Worm (Caenorhabditis elegans) whole organism, midembryonic: Measurements from ENCODE around the gene Y62H9A.9.

ENCODE experiments used
- med-1 ChIP-seq: sonication (generic microtip); optimal IDR thresholded peaks from 2 replicates; lab custom pipeline; 2017; ENCODE audit warnings: missing genetic modification characterization, mild to moderate bottlenecking, missing compliant biosample characterization, antibody characterized with exemption, missing genetic modification reagents; ENCODE audit not compliant: insufficient read depth
- ref-1 ChIP-seq: fragments of 200-800 bp; sonication (Bioruptor generic); conservative IDR thresholded peaks from 2 replicates; pipeline ENCODE4 v1.3.6; 2022; ENCODE audit warnings: missing genetic modification reagents, missing genetic modification characterization, missing compliant biosample characterization
- tab-1 ChIP-seq: fragments of 200-800 bp; sonication (Bioruptor generic); IDR thresholded peaks from 2 replicates; pipeline ENCODE4 v1.3.6; 2022; ENCODE audit warnings: missing genetic modification characterization, missing compliant biosample characterization
- ztf-23 ChIP-seq: fragments of 200-800 bp; sonication (Bioruptor generic); IDR thresholded peaks from 2 replicates; pipeline ENCODE4 v1.3.6; 2022; ENCODE audit warnings: missing genetic modification reagents, missing genetic modification characterization, missing compliant biosample characterization

DNA sequence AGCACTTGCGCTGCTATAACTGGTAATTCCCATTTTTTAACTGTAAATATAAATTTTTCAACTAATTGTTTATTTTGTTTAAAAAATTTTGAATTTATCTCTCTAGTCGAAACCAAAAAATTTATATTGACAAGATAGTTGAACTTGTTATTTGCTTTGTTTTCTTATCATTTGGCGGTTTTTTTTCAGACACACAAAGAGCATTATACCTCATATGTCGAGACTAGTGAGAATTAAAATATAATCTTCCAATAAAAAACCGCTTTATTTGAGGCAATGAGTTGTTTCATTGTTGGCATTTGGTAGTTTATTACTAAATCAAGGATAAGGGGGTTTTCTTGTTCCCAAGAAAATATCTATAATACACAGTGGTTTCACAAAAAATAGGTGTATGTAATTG lies 10.3 kb upstream of the Y62H9A.9 start:
- no peak for TF ChIP-seq tab-1 (GFP tag; lab: Robert Waterston, UW)
- TF ChIP-seq med-1 (GFP tag; lab: Kevin White, UChicago): no peak
- TF ChIP-seq ztf-23: no peak
- TF ChIP-seq ref-1 (GFP tag; lab: Robert Waterston, UW): no peak
